Worm (Caenorhabditis elegans): Measurements from ENCODE around the gene F57G4.1.

The F57G4.1 gene

ce11 chrV:17616807-17617206, 6.5 kb upstream of the F57G4.1 start, which contains the start of gene Y6G8.6:
TSS of gene Y6G8.6 (minus strand) at chrV:17616904.
- TF ChIP-seq ets-4 (tag; optimal IDR thresholded peaks at IDR 0.05) (no peak), elt-2 (tag; optimal IDR thresholded peaks at IDR 0.05) (peak; percentile 14)

- no peak for TF ChIP-seq ceh-31 (tag; optimal IDR thresholded peaks at IDR 0.05)
- no peak for TF ChIP-seq C08G9.2 (tag; optimal IDR thresholded peaks at IDR 0.05)
- TF ChIP-seq C38D4.7 (GFP tag; optimal IDR thresholded peaks at IDR 0.05) = no peak
- no peak for TF ChIP-seq syd-9 (tag; optimal IDR thresholded peaks at IDR 0.05)
- no peak for TF ChIP-seq tbx-2 (tag; optimal IDR thresholded peaks at IDR 0.05)
- no peak for TF ChIP-seq ceh-14 (tag; optimal IDR thresholded peaks at IDR 0.05)
- no peak for TF ChIP-seq fax-1 (tag; optimal IDR thresholded peaks at IDR 0.05)
- TF ChIP-seq sox-4 (tag; optimal IDR thresholded peaks at IDR 0.05) = no peak
- TF ChIP-seq zip-5 (tag; optimal IDR thresholded peaks at IDR 0.05) = no peak
- no peak for TF ChIP-seq ama-1 (optimal IDR thresholded peaks at IDR 0.05)
- TF ChIP-seq K09A11.1 (tag; optimal IDR thresholded peaks at IDR 0.05; ENCODE audit: insufficient read depth) = no peak
- TF ChIP-seq unc-42 (tag; optimal IDR thresholded peaks at IDR 0.05) = no peak
Measured at ce11 chrV:17620266-17620665, 3.1 kb upstream of the F57G4.1 start, which contains the start of gene Y6G8.8. TSS of gene Y6G8.8 (plus strand) at chrV:17620566.

ce11 chrV:17624906-17625305, 1.6 kb downstream of the F57G4.1 start, which contains the start of gene F57G4.11:
TSS of gene F57G4.11 (plus strand) at chrV:17625206.
- TF ChIP-seq ceh-24 (tag; optimal IDR thresholded peaks at IDR 0.05) = no peak
- TF ChIP-seq ceh-9 (tag; optimal IDR thresholded peaks at IDR 0.05) = no peak
- TF ChIP-seq nhr-232 (tag; optimal IDR thresholded peaks at IDR 0.05) = no peak
- no peak for TF ChIP-seq gmeb-2 (tag; optimal IDR thresholded peaks at IDR 0.05)
- no peak for TF ChIP-seq elt-4 (tag; optimal IDR thresholded peaks at IDR 0.05)
- no peak for TF ChIP-seq ceh-34 (tag; optimal IDR thresholded peaks at IDR 0.05)
- TF ChIP-seq hlh-13 (GFP tag; optimal IDR thresholded peaks at IDR 0.05) = no peak
- TF ChIP-seq pat-9 (tag; optimal IDR thresholded peaks at IDR 0.05) = no peak

ce11 chrV:17628566-17628965, 5.2 kb downstream of the F57G4.1 start, which contains the start of gene F57G4.10:
TSS of gene F57G4.10 (plus strand) at chrV:17628866.
- TF ChIP-seq ceh-9 (tag; optimal IDR thresholded peaks at IDR 0.05) = no peak
- no peak for TF ChIP-seq unc-42 (tag; optimal IDR thresholded peaks at IDR 0.05)
- TF ChIP-seq ceh-14 (tag; optimal IDR thresholded peaks at IDR 0.05) = no peak
- TF ChIP-seq unc-86 (tag; optimal IDR thresholded peaks at IDR 0.05) = no peak
- TF ChIP-seq ceh-34 (tag; optimal IDR thresholded peaks at IDR 0.05) = no peak
- TF ChIP-seq dmd-4 (tag; optimal IDR thresholded peaks at IDR 0.05; ENCODE audit: borderline replicate concordance) = no peak
- no peak for TF ChIP-seq tbx-7 (tag; optimal IDR thresholded peaks at IDR 0.05)
- no peak for TF ChIP-seq dve-1 (tag; optimal IDR thresholded peaks at IDR 0.05)
- no peak for TF ChIP-seq ttx-3 (tag; optimal IDR thresholded peaks at IDR 0.05)
- TF ChIP-seq hlh-6 (tag; optimal IDR thresholded peaks at IDR 0.05) = no peak
- no peak for TF ChIP-seq lim-6 (tag; optimal IDR thresholded peaks at IDR 0.05)
- TF ChIP-seq hlh-30 (tag; optimal IDR thresholded peaks at IDR 0.05; ENCODE audit: insufficient read depth) = no peak
- TF ChIP-seq sdc-2 (tag; optimal IDR thresholded peaks at IDR 0.05) = no peak
- no peak for TF ChIP-seq ceh-30 (tag; optimal IDR thresholded peaks at IDR 0.05)

DNA sequence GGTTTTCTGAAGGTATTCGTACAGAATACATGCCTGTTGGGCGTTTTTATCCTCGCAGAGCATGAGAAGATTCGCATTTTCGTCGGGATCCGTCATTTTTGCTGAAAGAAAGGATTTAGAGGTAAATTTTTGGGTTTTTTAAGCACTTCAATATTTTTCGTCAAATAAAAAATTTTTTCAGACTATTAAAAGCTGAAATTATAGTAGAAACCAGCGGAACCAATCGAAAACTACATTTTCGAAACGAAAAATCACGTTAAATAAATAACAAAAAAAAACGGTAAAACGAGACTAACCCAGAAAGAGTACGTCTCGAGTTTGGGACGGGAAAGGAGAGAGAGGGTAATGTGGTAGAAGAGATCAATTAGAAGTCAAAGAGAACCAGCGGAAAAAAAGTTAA, 27.1 kb downstream of the F57G4.1 start, which contains the start of gene fbxa-192:
fbxa-192 (minus strand) TSS at position 101 of the 400 bp plus-strand sequence.
- no peak for TF ChIP-seq npax-4 (tag; optimal IDR thresholded peaks at IDR 0.05)

ce11 chrV:17655205-17655604, 31.9 kb downstream of the F57G4.1 start:
- TF ChIP-seq madf-2 (tag; optimal IDR thresholded peaks at IDR 0.05) (no peak), pat-9 (tag; optimal IDR thresholded peaks at IDR 0.05) (no peak), tbx-7 (tag; optimal IDR thresholded peaks at IDR 0.05) (no peak), F13H6.1 (tag; optimal IDR thresholded peaks at IDR 0.05) (no peak), lim-6 (tag; optimal IDR thresholded peaks at IDR 0.05) (no peak), pha-2 (tag; optimal IDR thresholded peaks at IDR 0.05) (no peak), sdc-2 (tag; optimal IDR thresholded peaks at IDR 0.05) (no peak), unc-3 (GFP tag; conservative IDR thresholded peaks at IDR 0.05) (no peak), unc-3 (tag; optimal IDR thresholded peaks at IDR 0.05) (no peak), nhr-232 (tag; optimal IDR thresholded peaks at IDR 0.05) (no peak), syd-9 (tag; optimal IDR thresholded peaks at IDR 0.05) (no peak), ahr-1 (tag; optimal IDR thresholded peaks at IDR 0.05) (no peak), ceh-6 (GFP tag; optimal IDR thresholded peaks at IDR 0.05) (no peak), pag-3 (tag; optimal IDR thresholded peaks at IDR 0.05; ENCODE audit: borderline replicate concordance) (no peak), unc-55 (GFP tag; optimal IDR thresholded peaks at IDR 0.05) (no peak), rnt-1 (tag; optimal IDR thresholded peaks at IDR 0.05) (no peak), ref-2 (tag; optimal IDR thresholded peaks at IDR 0.05) (no peak)
